Worm (Caenorhabditis elegans): Measurements from ENCODE around the gene T07D4.5.

DNA sequence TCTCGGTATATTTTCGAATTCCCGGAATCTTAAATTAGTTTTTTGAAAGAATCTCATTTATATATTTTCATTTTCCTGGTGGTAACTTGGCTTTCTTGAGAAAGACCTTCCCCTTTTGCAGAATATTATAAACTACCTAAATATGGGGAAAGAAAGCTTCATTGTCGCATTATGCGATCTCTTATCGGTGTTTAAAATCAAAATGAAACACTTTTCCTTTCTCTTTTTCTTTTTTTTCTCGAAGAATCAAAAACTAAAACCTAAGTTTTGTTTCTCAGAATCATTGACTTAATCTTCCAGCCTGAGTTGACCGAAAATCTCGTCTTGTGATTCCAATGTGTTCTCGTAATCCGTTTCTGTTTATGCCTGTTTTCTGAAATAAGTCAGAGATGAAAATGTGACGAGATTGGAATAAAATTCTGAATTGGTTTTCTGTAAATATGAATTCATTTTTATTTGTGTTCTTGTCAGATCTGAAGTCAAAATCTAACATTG is 28.4 kb upstream of the T07D4.5 start:
- TF ChIP-seq Y67H2A.10 (GFP tag; conservative IDR thresholded peaks at IDR 0.05) (no peak), B0336.3 (GFP tag; IDR thresholded peaks at IDR 0.05) (no peak), Y53F4B.3 (GFP tag; IDR thresholded peaks at IDR 0.05) (no peak), snpc-1.1 (tag; optimal IDR thresholded peaks at IDR 0.05; ENCODE audit: insufficient read depth) (no peak), nhr-179 (tag; optimal IDR thresholded peaks at IDR 0.05) (no peak), somi-1 (GFP tag; optimal IDR thresholded peaks at IDR 0.05) (no peak), ztf-22 (GFP tag; optimal IDR thresholded peaks at IDR 0.05) (no peak), ceh-27 (GFP tag; optimal IDR thresholded peaks at IDR 0.05) (no peak), ceh-58 (GFP tag; IDR thresholded peaks at IDR 0.05) (no peak), nhr-120 (GFP tag; IDR thresholded peaks at IDR 0.05) (no peak), bed-2 (GFP tag; IDR thresholded peaks at IDR 0.05) (no peak), F52B5.7 (tag; optimal IDR thresholded peaks at IDR 0.05) (no peak)

All from whole organism, young adult.